Worm (Caenorhabditis elegans) whole organism, L1 larva: ENCODE measurements around the gene odr-7.
A peak's percentile ranks its signal among the peaks of the same experiment; 100 is the strongest.

Experiments used
- egl-27 ChIP-seq, 2 experiments: fragments of 150-350 bp in 1 of 2; sonication (generic microtip); optimal IDR thresholded peaks; 3 replicates each; lab custom pipeline; 2017 to 2018; ENCODE audit warnings: missing biosample characterization in 2 of 2, missing genetic modification characterization in 2 of 2, missing genetic modification reagents in 2 of 2
- fkh-10 ChIP-seq: sonication (generic microtip); optimal IDR thresholded peaks from 2 replicates; lab custom pipeline; 2017; ENCODE audit warnings: missing biosample characterization, missing genetic modification reagents, missing genetic modification characterization
- hpl-2 ChIP-seq: fragments of 150-350 bp; optimal IDR thresholded peaks from 2 replicates; lab custom pipeline; 2014; ENCODE audit warnings: missing biosample characterization, missing genetic modification reagents, missing genetic modification characterization
- jun-1 ChIP-seq: fragments of 150-350 bp; optimal IDR thresholded peaks from 2 replicates; lab custom pipeline; 2014; ENCODE audit warnings: missing biosample characterization, missing genetic modification reagents, missing genetic modification characterization
- lin-35 ChIP-seq, 2 experiments: fragments of 150-350 bp; optimal IDR thresholded peaks; 2 replicates each; lab custom pipeline; 2014; ENCODE audit warnings: missing biosample characterization in 2 of 2, missing genetic modification characterization in 2 of 2, missing genetic modification reagents in 2 of 2
- nhr-12 ChIP-seq: sonication (generic microtip); optimal IDR thresholded peaks from 2 replicates; lab custom pipeline; 2017; ENCODE audit warnings: missing biosample characterization, missing genetic modification characterization
- pqm-1 ChIP-seq: sonication (generic microtip); optimal IDR thresholded peaks from 3 replicates; lab custom pipeline; 2017; ENCODE audit warnings: missing biosample characterization, missing genetic modification characterization
- skn-1 ChIP-seq: fragments of 150-350 bp; optimal IDR thresholded peaks from 2 replicates; lab custom pipeline; 2014; ENCODE audit warnings: missing biosample characterization, missing genetic modification characterization
- sptf-1 ChIP-seq: fragments of 150-350 bp; optimal IDR thresholded peaks from 2 replicates; lab custom pipeline; 2014; ENCODE audit warnings: missing biosample characterization, missing genetic modification characterization
- unc-62 ChIP-seq: fragments of 150-350 bp; optimal IDR thresholded peaks from 2 replicates; lab custom pipeline; 2014; ENCODE audit warnings: missing biosample characterization, missing genetic modification reagents, missing genetic modification characterization

DNA sequence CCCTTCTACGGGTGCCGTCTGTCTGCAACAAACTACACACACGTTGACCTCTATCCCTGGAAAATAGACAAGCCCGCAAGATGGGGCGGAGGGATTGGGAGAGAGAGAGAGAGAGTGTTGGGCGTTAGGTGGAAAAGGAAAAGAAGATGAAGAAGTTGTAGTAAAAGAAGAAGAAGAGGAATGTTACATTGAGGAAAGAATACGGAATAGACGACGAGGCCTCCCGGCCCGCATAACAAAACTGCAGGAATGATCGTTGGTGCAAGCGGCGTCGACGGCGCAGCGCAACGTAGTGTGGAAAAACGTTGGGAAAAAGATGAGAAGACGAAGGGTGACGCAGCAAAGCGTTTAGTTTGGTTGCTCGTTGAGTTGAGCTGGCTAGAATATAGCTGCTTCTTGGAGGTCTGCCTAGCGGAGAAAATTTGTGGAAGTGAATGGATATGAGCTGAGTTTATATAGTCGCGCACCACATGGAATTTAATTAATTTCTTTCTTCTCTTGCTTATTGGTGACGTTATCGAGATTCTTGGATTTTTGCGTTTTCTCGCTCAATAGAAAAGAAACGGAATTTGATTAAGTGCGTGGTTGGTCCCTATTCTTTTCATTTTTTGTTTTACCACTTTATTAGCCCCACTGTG, 48.8 kb upstream of the odr-7 start:
- TF ChIP-seq nhr-12 (tag; lab: Kevin White, UChicago) (no peak), pqm-1 (tag; lab: Kevin White, UChicago) (no peak), sptf-1 (no peak), lin-35 (GFP tag; optimal IDR thresholded peaks at IDR 0.05; lab: Kevin White, UChicago) (peak; percentile 9 to 23), jun-1 (no peak), hpl-2 (GFP tag; lab: Kevin White, UChicago) (no peak), skn-1 (peak; percentile 20), egl-27 (tag; optimal IDR thresholded peaks at IDR 0.05; lab: Kevin White, UChicago) (no peak), fkh-10 (GFP tag; lab: Kevin White, UChicago) (peak; percentile 16), unc-62 (GFP tag; lab: Kevin White, UChicago) (no peak)
